Worm (Caenorhabditis elegans): Measurements from ENCODE around the gene ztf-14.

DNA sequence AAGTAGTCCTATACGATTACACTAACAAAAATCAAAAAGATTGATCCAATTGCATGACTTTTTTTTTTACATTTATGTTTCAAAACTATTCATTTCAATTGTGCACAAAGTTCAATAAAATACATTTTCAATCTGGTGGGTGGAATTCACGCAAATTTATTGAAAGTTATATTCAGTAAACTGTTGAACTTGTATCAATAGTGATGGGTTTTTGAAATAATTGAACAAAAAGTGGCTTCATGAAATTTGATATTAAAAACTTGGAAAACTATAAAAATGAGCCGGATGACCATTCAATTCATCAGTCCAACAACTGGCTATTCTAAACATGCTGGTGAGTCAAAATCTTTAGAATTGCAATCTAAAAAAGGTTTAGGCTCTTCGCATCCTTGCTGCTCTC is 27.4 kb downstream of the ztf-14 start, which contains the start of gene nspc-16:
- TF ChIP-seq ama-1 (optimal IDR thresholded peaks at IDR 0.05) (no peak), ama-1 (GFP tag; optimal IDR thresholded peaks at IDR 0.05) (no peak), dpl-1 (GFP tag; optimal IDR thresholded peaks at IDR 0.05) (no peak), hmg-1.2 (GFP tag; IDR thresholded peaks at IDR 0.05) (no peak), snpc-4 (GFP tag; optimal IDR thresholded peaks at IDR 0.05) (no peak), snpc-4 (tag; optimal IDR thresholded peaks at IDR 0.05) (no peak), F49E8.2 (tag; optimal IDR thresholded peaks at IDR 0.05; ENCODE audit: insufficient read depth) (no peak), nfya-1 (tag; optimal IDR thresholded peaks at IDR 0.05; ENCODE audit: borderline replicate concordance, insufficient read depth) (no peak), nfyb-1 (GFP tag; IDR thresholded peaks at IDR 0.05) (no peak), ceh-91 (GFP tag; IDR thresholded peaks at IDR 0.05) (no peak), ztf-28 (GFP tag; IDR thresholded peaks at IDR 0.05) (no peak), sea-2 (GFP tag; IDR thresholded peaks at IDR 0.05) (no peak), F52B5.7 (tag; optimal IDR thresholded peaks at IDR 0.05) (no peak), hmg-20 (GFP tag; IDR thresholded peaks at IDR 0.05) (no peak)
